Worm (Caenorhabditis elegans) whole organism, L1 larva: ENCODE results near the gene F10B5.3.

Source experiments
- blmp-1 ChIP-seq: fragments of 150-350 bp; optimal IDR thresholded peaks from 2 replicates; lab custom pipeline; 2014; ENCODE audit warnings: missing biosample characterization, missing genetic modification characterization
- lin-39 ChIP-seq: fragments of 150-350 bp; optimal IDR thresholded peaks from 2 replicates; lab custom pipeline; 2014; ENCODE audit warnings: missing biosample characterization, missing genetic modification reagents, missing genetic modification characterization
- lsy-2 ChIP-seq, 2 experiments: fragments of 150-350 bp; optimal IDR thresholded peaks; 2 replicates each; lab custom pipeline; 2014; ENCODE audit warnings: missing biosample characterization in 2 of 2, missing genetic modification characterization in 2 of 2
- nhr-237 ChIP-seq: fragments of 150-350 bp; optimal IDR thresholded peaks from 2 replicates; lab custom pipeline; 2014; ENCODE audit warnings: missing biosample characterization, missing genetic modification characterization
- unc-130 ChIP-seq: fragments of 150-350 bp; optimal IDR thresholded peaks from 2 replicates; lab custom pipeline; 2017; ENCODE audit warnings: missing biosample characterization, missing genetic modification characterization, inconsistent platforms

ce11 chrII:8169283-8169682 is 19.5 kb upstream of the F10B5.3 start, which contains the start of gene T05C12.15:
- TF ChIP-seq blmp-1 (tag; lab: Kevin White, UChicago) (no peak), lin-39 (tag; lab: Kevin White, UChicago) (no peak), nhr-237 (no peak), lsy-2 (tag; optimal IDR thresholded peaks at IDR 0.05; lab: Kevin White, UChicago) (no peak), unc-130 (no peak)
